Fruit fly (Drosophila melanogaster) ovary, adult (tissue): ENCODE data around the gene CG46059.
A peak's percentile ranks its signal among the peaks of the same experiment; 100 is the strongest.

Experiments used
- CG17801 ChIP-seq: fragments of 200-800 bp; optimal IDR thresholded peaks from 2 replicates; lab custom pipeline; 2019; ENCODE audit warnings: missing biosample characterization, mild to moderate bottlenecking, missing genetic modification characterization, moderate library complexity; ENCODE audit not compliant: partially characterized antibody

Gene CG46059

DNA sequence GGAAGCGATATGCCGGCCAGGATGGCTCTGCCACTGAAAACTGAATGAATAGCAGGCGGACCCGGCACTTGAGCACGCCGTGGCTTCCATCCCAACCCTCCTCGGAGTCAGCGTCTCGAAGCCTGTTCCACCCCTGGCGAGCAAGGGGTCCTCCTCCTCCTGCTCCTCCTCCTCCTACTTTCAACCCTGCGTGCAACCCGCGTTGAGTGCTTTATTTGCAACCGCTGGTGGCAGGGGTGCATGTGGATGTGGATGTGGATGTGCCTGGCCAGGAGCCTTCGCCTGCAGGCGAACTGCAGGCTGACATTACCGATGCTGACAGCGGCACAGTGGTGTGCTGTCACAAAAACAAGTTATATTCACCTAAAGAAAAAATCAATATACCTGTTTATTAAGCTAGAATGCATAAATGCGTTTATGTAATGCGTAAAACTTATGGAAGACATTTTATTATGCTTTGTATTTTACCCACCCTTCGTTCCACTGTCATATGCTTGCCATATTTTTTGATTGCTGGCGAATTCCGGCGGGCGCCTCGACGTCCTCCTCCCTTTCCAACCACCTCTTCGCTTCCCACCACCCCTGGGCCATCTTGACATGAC, 13.0 kb upstream of the CG46059 start:
- no peak for TF ChIP-seq CG17801 (GFP tag; lab: Kevin White, UChicago)

DNA sequence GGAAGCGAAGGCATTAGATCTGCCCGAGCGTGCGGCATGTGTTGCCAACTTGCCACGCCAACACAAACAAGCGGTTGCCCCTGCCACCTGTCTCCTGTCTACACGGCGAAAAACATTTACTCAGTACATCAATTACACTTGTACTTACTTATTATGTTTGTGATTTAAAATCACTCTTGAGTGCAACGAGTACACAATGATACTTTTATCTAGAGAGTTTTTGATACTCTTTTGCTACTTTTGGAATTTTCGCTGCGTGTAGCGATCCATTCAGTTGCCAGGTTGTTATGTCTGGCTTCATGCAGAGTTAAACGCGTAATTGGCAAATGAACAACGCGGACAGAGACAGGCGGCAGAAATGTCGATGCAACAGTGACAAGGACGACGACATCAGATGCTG, 10.1 kb upstream of the CG46059 start:
- TF ChIP-seq CG17801 (GFP tag; lab: Kevin White, UChicago), result no peak

- no peak for TF ChIP-seq CG17801 (GFP tag; lab: Kevin White, UChicago)
These were observed 8.3 kb upstream of the CG46059 start for dm6 chr2L:19191789-19192297.

DNA sequence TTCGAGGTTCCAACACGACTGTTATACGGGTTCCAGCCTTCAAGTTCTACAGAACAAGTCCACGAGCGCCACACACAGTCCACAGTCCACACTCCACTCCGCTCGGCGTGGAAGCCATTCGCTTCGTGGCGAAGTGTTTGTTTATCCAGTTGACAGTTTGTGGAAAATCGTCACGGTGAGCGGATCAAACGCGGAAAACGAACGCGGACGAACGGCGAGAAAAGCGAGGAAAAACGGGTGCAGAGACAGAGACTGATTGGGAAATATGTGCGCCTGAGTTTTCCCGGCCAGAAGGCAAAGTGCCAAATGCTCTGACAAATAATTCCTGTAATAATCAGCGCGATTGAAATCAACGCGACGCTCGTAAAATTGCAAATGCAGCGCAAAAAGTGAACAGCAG, 6.6 kb upstream of the CG46059 start, which contains the start of gene drl:
TSS of gene drl (plus strand) at position 148 of the 400 bp plus-strand sequence.
- peak; percentile 19 for TF ChIP-seq CG17801 (GFP tag; lab: Kevin White, UChicago)

DNA sequence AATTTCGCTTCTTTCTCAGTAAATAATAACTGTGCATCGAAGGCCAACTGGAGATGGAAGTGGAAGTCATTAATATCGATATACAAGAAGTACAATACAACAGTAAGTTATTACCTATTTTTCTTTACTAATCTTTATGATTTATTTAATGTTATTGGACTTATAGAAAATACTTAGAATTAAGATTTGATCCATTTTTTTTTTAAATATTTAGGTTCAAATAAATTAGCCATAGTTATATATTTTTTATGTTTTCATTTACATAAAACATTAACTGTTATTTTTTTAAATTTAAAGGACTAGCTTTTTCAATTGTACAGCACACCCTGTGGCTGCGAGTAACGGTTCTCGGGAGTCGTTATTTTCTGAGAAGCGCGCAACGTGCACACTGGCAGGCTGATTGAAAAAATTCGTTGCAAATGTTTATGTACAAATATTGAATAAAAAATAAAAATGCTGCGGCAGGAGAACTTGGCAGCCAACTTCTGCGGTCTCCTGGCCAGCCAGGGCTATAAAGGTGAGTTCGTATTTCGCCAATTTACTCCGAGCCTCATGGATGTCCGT, 2.2 kb upstream of the CG46059 start, which contains the start of the genes gammaTub37C and pigeon:
TSS of gene gammaTub37C (minus strand) at position 51 of the 564 bp plus-strand sequence.
TSS of gene pigeon (plus strand) at position 368 of the 564 bp plus-strand sequence.
- no peak for TF ChIP-seq CG17801 (GFP tag; lab: Kevin White, UChicago)

dm6 chr2L:19182710-19183109, 877 bp downstream of the CG46059 start, which contains the start of gene CG42688:
TSS of gene CG42688 (minus strand) at chr2L:19182810.
- no peak for TF ChIP-seq CG17801 (GFP tag; lab: Kevin White, UChicago)

DNA sequence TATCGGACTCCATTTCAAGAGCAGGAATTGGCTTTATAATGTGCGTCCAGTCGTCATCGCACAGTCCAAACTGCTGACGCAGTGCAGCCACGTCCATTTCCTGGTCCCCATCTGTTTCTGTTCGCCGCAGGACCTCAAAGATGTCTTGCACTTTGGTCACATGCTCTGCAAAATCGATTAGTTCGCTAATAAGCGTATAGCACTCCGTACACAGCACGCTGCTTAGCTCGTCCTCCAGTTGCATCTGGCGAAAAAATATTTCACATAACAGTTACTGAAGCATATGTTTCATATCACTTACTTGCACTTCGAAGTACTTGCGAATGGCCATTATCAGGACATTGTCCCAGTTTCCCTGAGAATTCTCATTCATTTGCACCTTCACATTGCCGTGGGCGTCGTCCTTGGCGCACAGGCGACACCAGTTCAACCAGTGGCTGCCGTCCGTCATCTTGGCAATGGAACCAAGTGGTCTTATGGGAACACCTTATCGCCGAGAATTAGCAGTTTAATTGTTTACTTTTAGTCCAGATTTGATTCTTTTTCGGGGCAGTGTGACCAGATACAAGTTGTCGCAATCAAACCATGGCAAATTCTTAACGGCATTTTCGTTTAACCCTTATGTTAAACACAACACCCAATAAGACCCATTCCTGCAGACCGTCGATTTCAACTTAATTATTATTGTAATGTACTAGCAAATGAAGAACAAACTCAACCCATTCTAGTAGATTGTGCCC, 2.3 kb downstream of the CG46059 start, which contains the start of gene CG17568:
TSS of gene CG17568 (minus strand) at position 550 of the 740 bp plus-strand sequence.
- no peak for TF ChIP-seq CG17801 (GFP tag; lab: Kevin White, UChicago)

DNA sequence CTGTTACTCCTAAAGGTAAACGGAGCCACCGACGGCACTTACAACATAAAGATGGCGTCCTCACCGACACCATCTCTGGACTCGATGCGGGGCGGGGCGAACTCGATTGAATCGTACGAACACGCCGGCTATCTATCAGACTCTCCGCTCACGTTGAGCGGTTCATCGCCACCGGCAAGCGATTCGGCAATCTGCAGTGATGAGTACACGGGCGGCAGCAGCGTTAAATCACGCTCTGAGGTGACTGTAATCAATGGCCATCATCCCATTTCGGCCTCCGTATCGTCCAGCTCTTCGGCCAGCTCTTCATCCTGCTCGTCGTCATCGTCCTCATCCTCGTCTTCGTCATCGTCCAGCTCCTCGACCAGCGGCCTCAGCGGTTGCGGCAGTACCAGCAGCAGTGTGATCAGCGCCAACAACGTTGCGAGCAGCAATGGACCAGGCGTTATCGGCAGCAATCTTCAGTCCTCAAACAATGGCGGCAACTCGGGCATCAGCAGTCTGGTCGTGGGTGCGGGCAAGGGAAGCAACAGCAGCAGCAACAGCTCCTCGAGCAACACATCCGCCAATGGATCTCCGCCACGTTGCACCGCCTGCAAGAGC, 15.4 kb downstream of the CG46059 start:
- TF ChIP-seq CG17801 (GFP tag; lab: Kevin White, UChicago), result no peak

DNA sequence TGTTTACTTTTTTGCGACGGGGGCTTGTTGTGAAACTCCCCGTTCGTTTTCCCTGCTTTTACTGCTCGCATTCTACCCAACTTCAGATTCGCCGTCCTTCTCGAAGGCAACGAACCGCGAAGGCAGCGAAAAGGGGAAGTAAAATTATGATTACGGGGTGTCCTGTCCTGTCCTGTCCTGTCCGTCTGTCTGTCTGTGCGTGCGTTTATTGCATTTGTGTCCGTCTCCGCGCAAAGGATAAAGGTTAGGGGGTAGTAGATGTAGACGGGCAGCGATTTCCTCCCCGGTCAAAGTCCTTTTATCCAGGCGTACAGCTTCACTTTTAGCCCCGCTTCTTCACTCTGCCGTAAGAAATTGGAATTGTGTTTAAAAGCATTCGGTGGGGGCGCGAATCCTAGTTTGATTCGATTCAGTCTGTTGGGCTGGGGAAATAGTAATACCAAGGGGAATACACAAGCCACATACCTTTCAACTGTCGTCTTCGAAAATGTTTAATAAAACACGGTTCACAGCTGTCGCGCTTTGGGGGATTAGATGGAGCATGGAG, 16.4 kb downstream of the CG46059 start:
- no peak for TF ChIP-seq CG17801 (GFP tag; lab: Kevin White, UChicago)

DNA sequence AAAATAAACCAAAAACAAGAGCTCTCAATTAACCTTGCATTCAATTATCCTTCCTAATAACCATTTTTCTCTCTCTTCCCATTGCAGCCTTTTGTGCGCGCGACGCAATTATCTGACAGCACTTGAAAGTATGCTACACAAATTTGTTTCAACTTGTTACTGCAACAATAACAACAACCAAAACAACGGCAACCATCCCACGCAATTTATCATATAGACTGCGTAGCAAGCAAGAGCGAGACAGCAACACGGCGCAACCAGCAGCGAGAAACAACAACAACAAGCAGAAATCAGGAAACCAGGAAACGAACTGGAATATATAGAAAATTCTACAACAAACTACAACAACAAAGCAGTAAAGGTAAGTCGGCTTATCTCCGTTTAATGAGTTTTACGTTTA, 17.6 kb downstream of the CG46059 start:
- TF ChIP-seq CG17801 (GFP tag; lab: Kevin White, UChicago), result peak; percentile 39

DNA sequence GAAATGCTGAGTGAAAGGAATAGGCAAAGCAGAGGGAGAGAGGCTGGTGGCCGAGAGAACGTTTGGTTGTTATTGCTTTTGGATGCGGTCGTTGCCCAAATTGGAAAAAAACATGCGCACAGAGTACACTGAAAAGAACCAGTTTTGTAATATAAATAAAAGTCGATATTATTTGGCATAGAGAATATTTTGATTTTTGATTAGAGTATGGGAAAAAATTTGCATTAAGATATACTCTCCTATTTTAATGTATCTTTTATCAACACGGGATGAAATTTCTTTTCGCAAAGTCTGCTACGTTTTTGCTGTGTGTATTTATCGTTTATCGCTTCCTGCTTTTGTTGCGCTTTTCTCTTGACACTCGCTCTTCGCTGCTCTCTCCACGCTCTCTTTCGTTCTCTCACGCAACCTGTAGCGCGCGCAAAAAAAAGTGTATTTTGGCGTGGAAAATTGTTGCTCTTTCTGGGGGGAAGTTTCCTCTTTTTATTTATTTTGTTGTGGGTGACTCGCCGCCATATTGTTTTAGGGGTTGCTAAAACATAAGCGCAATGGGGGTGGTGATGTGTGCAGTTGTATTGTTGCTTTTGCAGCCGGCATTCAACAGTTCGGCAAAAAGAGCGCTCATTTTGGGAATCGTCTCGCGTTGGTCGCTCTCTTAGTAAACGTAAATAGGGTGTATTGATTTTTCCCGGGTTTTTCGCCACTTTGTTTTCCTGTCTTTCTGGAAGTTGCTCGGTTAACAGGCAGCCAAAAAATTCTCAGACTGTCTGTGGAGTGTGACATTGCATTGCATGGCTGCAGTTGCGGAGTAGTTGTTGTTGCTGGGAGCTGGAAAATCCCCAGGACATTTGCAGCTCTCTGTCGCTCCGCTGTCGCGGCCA, 18.4 kb downstream of the CG46059 start:
- peak; percentile 84 for TF ChIP-seq CG17801 (GFP tag; lab: Kevin White, UChicago)

DNA sequence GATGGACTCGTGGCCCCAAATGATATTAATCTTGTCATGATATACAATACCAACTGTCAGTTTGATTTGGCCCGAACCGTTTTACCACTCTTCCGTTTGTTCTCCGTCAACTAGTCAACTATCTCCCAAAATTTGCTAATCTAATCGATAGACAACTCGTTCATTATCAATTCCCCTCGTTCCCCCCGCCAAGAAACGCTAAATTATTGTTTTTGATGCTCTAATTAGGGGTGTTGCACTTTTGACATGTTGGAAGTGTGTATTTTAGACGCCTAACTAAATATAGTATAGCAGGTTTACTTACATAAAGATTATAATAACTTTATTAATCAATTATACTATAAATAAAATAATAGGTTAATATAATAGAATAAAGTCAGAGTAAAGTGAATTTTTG, 19.6 kb downstream of the CG46059 start:
- no peak for TF ChIP-seq CG17801 (GFP tag; lab: Kevin White, UChicago)

- TF ChIP-seq CG17801 (GFP tag; lab: Kevin White, UChicago), result no peak
These were observed 20.2 kb downstream of the CG46059 start for dm6 chr2L:19163143-19163974.
